Worm (Caenorhabditis elegans) whole organism, young adult: Measurements from ENCODE around the gene ceh-39.

ENCODE experiments used
- B0035.1 ChIP-seq: sonication (generic microtip); optimal IDR thresholded peaks from 2 replicates; lab custom pipeline; 2016; ENCODE audit warnings: missing genetic modification characterization, mild to moderate bottlenecking, missing compliant biosample characterization, missing genotype, missing genetic modification reagents
- C06A6.2 ChIP-seq: fragments of 200-800 bp; sonication (Bioruptor generic); conservative IDR thresholded peaks from 2 replicates; pipeline ENCODE4 v1.3.6; 2022; ENCODE audit warnings: missing genetic modification characterization, missing compliant biosample characterization
- F23B12.7 ChIP-seq: sonication (generic microtip); optimal IDR thresholded peaks from 2 replicates; lab custom pipeline; 2017; ENCODE audit warnings: missing genetic modification characterization, mild to moderate bottlenecking, missing compliant biosample characterization, antibody characterized with exemption, moderate library complexity; ENCODE audit not compliant: insufficient read depth
- F39B2.1 ChIP-seq: fragments of 200-800 bp; sonication (Bioruptor generic); IDR thresholded peaks from 2 replicates; pipeline ENCODE4 v1.3.6; 2022; ENCODE audit warnings: missing genetic modification reagents, missing genetic modification characterization, missing compliant biosample characterization
- F49E8.2 ChIP-seq: sonication (generic microtip); optimal IDR thresholded peaks from 3 replicates; lab custom pipeline; 2017; ENCODE audit warnings: missing genetic modification characterization, mild to moderate bottlenecking, missing compliant biosample characterization, antibody characterized with exemption, moderate library complexity; ENCODE audit not compliant: insufficient read depth
- F52B5.7 ChIP-seq: sonication (generic microtip); optimal IDR thresholded peaks from 2 replicates; lab custom pipeline; 2016; ENCODE audit warnings: mild to moderate bottlenecking, missing genetic modification characterization, missing compliant biosample characterization
- K11D2.4 ChIP-seq: fragments of 200-800 bp; sonication (Bioruptor generic); IDR thresholded peaks from 2 replicates; pipeline ENCODE4 v1.3.6; 2022; ENCODE audit warnings: missing genetic modification reagents, missing genetic modification characterization, missing compliant biosample characterization
- T26A5.8 ChIP-seq: sonication (generic microtip); optimal IDR thresholded peaks from 2 replicates; lab custom pipeline; 2016; ENCODE audit warnings: missing genetic modification characterization, missing compliant biosample characterization
- Y53G8AR.9 ChIP-seq: fragments of 200-800 bp; sonication (Bioruptor generic); conservative IDR thresholded peaks from 2 replicates; pipeline ENCODE4 v1.3.6; 2022; ENCODE audit warnings: missing genetic modification reagents, missing genetic modification characterization, missing compliant biosample characterization
- akir-1 ChIP-seq: fragments of 200-800 bp; sonication (Bioruptor generic); optimal IDR thresholded peaks from 2 replicates; lab custom pipeline; 2018; ENCODE audit warnings: mild to moderate bottlenecking, missing genetic modification characterization, moderate library complexity, missing compliant biosample characterization
- atf-7 ChIP-seq: sonication (generic microtip); optimal IDR thresholded peaks from 2 replicates; lab custom pipeline; 2017; ENCODE audit warnings: mild to moderate bottlenecking, missing genetic modification characterization, missing compliant biosample characterization
- attf-5 ChIP-seq: fragments of 200-800 bp; sonication (Bioruptor generic); optimal IDR thresholded peaks from 2 replicates; lab custom pipeline; 2018; ENCODE audit warnings: mild to moderate bottlenecking, missing genetic modification characterization, missing compliant biosample characterization
- attf-6 ChIP-seq: fragments of 200-800 bp; sonication (Bioruptor generic); IDR thresholded peaks from 2 replicates; pipeline ENCODE4 v1.3.6; 2022; ENCODE audit warnings: missing genetic modification reagents, missing genetic modification characterization, missing compliant biosample characterization
- bed-1 ChIP-seq: fragments of 200-800 bp; sonication (Bioruptor generic); IDR thresholded peaks from 2 replicates; pipeline ENCODE4 v1.3.6; 2022; ENCODE audit warnings: missing genetic modification reagents, missing genetic modification characterization, missing compliant biosample characterization
- bed-2 ChIP-seq: fragments of 200-800 bp; sonication (Bioruptor generic); IDR thresholded peaks from 2 replicates; pipeline ENCODE4 v1.3.6; 2022; ENCODE audit warnings: missing genetic modification reagents, missing genetic modification characterization, missing compliant biosample characterization
- ccch-3 ChIP-seq: fragments of 200-800 bp; sonication (Bioruptor generic); optimal IDR thresholded peaks from 2 replicates; lab custom pipeline; 2018; ENCODE audit warnings: mild to moderate bottlenecking, missing genetic modification characterization, missing compliant biosample characterization
- cebp-1 ChIP-seq, 2 experiments: fragments of 200-800 bp in 1 of 2; sonication (Bioruptor generic) in 1 of 2; sonication (generic microtip) in 1 of 2; IDR thresholded peaks in 1 of 2; optimal IDR thresholded peaks in 1 of 2; 2 replicates each; pipeline versions ENCODE4 v1.3.6 to Lab custom; 2017 to 2022; ENCODE audit warnings: missing compliant biosample characterization in 2 of 2, missing genetic modification characterization in 2 of 2, mild to moderate bottlenecking in 1 of 2, missing genetic modification reagents in 1 of 2, moderate library complexity in 1 of 2
- cebp-2 ChIP-seq: fragments of 200-800 bp; sonication (Bioruptor generic); IDR thresholded peaks from 2 replicates; pipeline ENCODE4 v1.3.6; 2022; ENCODE audit warnings: missing genetic modification characterization, missing compliant biosample characterization
- ceh-100 ChIP-seq: fragments of 200-800 bp; sonication (Bioruptor generic); IDR thresholded peaks from 2 replicates; pipeline ENCODE4 v1.3.6; 2022; ENCODE audit warnings: missing genetic modification reagents, missing genetic modification characterization, missing compliant biosample characterization
- ceh-91 ChIP-seq: fragments of 200-800 bp; sonication (Bioruptor generic); IDR thresholded peaks from 2 replicates; pipeline ENCODE4 v1.3.6; 2022; ENCODE audit warnings: missing genetic modification reagents, missing genetic modification characterization, missing compliant biosample characterization
- dpff-1 ChIP-seq: sonication (generic microtip); optimal IDR thresholded peaks from 2 replicates; lab custom pipeline; 2017; ENCODE audit warnings: mild to moderate bottlenecking, missing genetic modification characterization, missing compliant biosample characterization
- efl-1 ChIP-seq: fragments of 150-350 bp; optimal IDR thresholded peaks from 2 replicates; lab custom pipeline; 2014; ENCODE audit warnings: missing biosample characterization, missing genetic modification reagents, missing genetic modification characterization
- egl-44 ChIP-seq: fragments of 200-800 bp; sonication (Bioruptor generic); IDR thresholded peaks from 2 replicates; pipeline ENCODE4 v1.3.6; 2022; ENCODE audit warnings: missing genetic modification reagents, missing genetic modification characterization, missing compliant biosample characterization
- egrh-3 ChIP-seq: fragments of 200-800 bp; sonication (Bioruptor generic); IDR thresholded peaks from 2 replicates; pipeline ENCODE4 v1.3.6; 2022; ENCODE audit warnings: missing genetic modification reagents, missing genetic modification characterization, missing compliant biosample characterization
- ets-4 ChIP-seq: fragments of 200-800 bp; sonication (Bioruptor generic); optimal IDR thresholded peaks from 2 replicates; lab custom pipeline; 2018; ENCODE audit warnings: mild to moderate bottlenecking, missing genetic modification characterization, missing compliant biosample characterization
- fkh-3 ChIP-seq: sonication (generic microtip); optimal IDR thresholded peaks from 2 replicates; lab custom pipeline; 2016; ENCODE audit warnings: mild to moderate bottlenecking, missing genetic modification characterization, missing compliant biosample characterization
- hmg-1.2 ChIP-seq: fragments of 200-800 bp; sonication (Bioruptor generic); IDR thresholded peaks from 2 replicates; pipeline ENCODE4 v1.3.6; 2022; ENCODE audit warnings: missing genetic modification reagents, missing genetic modification characterization, missing compliant biosample characterization
- hsf-1 ChIP-seq: fragments of 200-800 bp; sonication (Bioruptor generic); IDR thresholded peaks from 2 replicates; pipeline ENCODE4 v1.3.6; 2022; ENCODE audit warnings: missing genetic modification reagents, missing genetic modification characterization, missing compliant biosample characterization
- let-607 ChIP-seq, 2 experiments: fragments of 200-800 bp in 1 of 2; sonication (Bioruptor generic) in 1 of 2; sonication (generic microtip) in 1 of 2; optimal IDR thresholded peaks; 2 replicates each; lab custom pipeline; 2016 to 2018; ENCODE audit warnings: mild to moderate bottlenecking in 2 of 2, missing compliant biosample characterization in 2 of 2, missing genetic modification characterization in 2 of 2, moderate library complexity in 2 of 2, missing genotype in 1 of 2
- lin-40 ChIP-seq: sonication (generic microtip); optimal IDR thresholded peaks from 2 replicates; lab custom pipeline; 2016; ENCODE audit warnings: missing genetic modification characterization, mild to moderate bottlenecking, missing compliant biosample characterization, missing genotype, missing genetic modification reagents
- madf-10 ChIP-seq: sonication (generic microtip); optimal IDR thresholded peaks from 2 replicates; lab custom pipeline; 2016; ENCODE audit warnings: mild to moderate bottlenecking, missing genetic modification characterization, missing compliant biosample characterization
- mcd-1 ChIP-seq: fragments of 200-800 bp; sonication (Bioruptor generic); IDR thresholded peaks from 2 replicates; pipeline ENCODE4 v1.3.6; 2022; ENCODE audit warnings: missing genetic modification reagents, missing genetic modification characterization, missing compliant biosample characterization
- nfya-2 ChIP-seq: fragments of 200-800 bp; sonication (Bioruptor generic); IDR thresholded peaks from 2 replicates; pipeline ENCODE4 v1.3.6; 2022; ENCODE audit warnings: missing genetic modification reagents, missing genetic modification characterization, missing compliant biosample characterization
- nfyb-1 ChIP-seq: fragments of 200-800 bp; sonication (Bioruptor generic); IDR thresholded peaks from 2 replicates; pipeline ENCODE4 v1.3.6; 2022; ENCODE audit warnings: missing genetic modification reagents, missing genetic modification characterization, missing compliant biosample characterization
- nhr-179 ChIP-seq: sonication (generic microtip); optimal IDR thresholded peaks from 2 replicates; lab custom pipeline; 2016; ENCODE audit warnings: mild to moderate bottlenecking, missing genetic modification characterization, missing compliant biosample characterization
- nhr-80 ChIP-seq: sonication (generic microtip); optimal IDR thresholded peaks from 2 replicates; lab custom pipeline; 2016; ENCODE audit warnings: missing genetic modification characterization, missing compliant biosample characterization
- rcor-1 ChIP-seq: fragments of 200-800 bp; sonication (Bioruptor generic); IDR thresholded peaks from 2 replicates; pipeline ENCODE4 v1.3.6; 2022; ENCODE audit warnings: missing genetic modification reagents, missing genetic modification characterization, missing compliant biosample characterization
- repo-1 ChIP-seq: sonication (generic microtip); optimal IDR thresholded peaks from 2 replicates; lab custom pipeline; 2017; ENCODE audit warnings: mild to moderate bottlenecking, missing genetic modification characterization, missing compliant biosample characterization
- sea-2 ChIP-seq: fragments of 200-800 bp; sonication (Bioruptor generic); IDR thresholded peaks from 2 replicates; pipeline ENCODE4 v1.3.6; 2022; ENCODE audit warnings: missing genetic modification characterization, missing compliant biosample characterization
- snpc-3.4 ChIP-seq: sonication (generic microtip); optimal IDR thresholded peaks from 2 replicates; lab custom pipeline; 2017; ENCODE audit warnings: missing genetic modification characterization, mild to moderate bottlenecking, missing compliant biosample characterization, antibody characterized with exemption, moderate library complexity, missing genotype, missing genetic modification reagents
- somi-1 ChIP-seq: fragments of 200-800 bp; sonication (Bioruptor generic); optimal IDR thresholded peaks from 2 replicates; lab custom pipeline; 2018; ENCODE audit warnings: mild to moderate bottlenecking, missing genetic modification characterization, missing compliant biosample characterization
- unc-130 ChIP-seq: sonication (generic microtip); optimal IDR thresholded peaks from 2 replicates; lab custom pipeline; 2016; ENCODE audit warnings: missing genetic modification reagents, missing genetic modification characterization, missing compliant biosample characterization
- unc-62 ChIP-seq: fragments of 150-350 bp; optimal IDR thresholded peaks from 2 replicates; lab custom pipeline; 2014; ENCODE audit warnings: missing biosample characterization, missing genetic modification reagents, missing genetic modification characterization
- ztf-26 ChIP-seq: sonication (generic microtip); optimal IDR thresholded peaks from 2 replicates; lab custom pipeline; 2017; ENCODE audit warnings: missing genetic modification characterization, missing compliant biosample characterization
- ztf-6 ChIP-seq: fragments of 200-800 bp; sonication (Bioruptor generic); IDR thresholded peaks from 2 replicates; pipeline ENCODE4 v1.3.6; 2022; ENCODE audit warnings: missing genetic modification reagents, missing genetic modification characterization, missing compliant biosample characterization

The ceh-39 gene

ce11 chrX:1858616-1859015 lies 2.6 kb upstream of the ceh-39 start (continued):
- TF ChIP-seq let-607 (tag; optimal IDR thresholded peaks at IDR 0.05; lab: Kevin White, UChicago) (peak in 1 of 2 experiments; percentile 50), unc-130 (no peak), atf-7 (tag; lab: Kevin White, UChicago) (peak; percentile 42), F49E8.2 (tag; lab: Kevin White, UChicago) (no peak), ceh-91 (GFP tag; lab: Robert Waterston, UW) (no peak), egl-44 (GFP tag; lab: Robert Waterston, UW) (no peak), nfyb-1 (GFP tag; lab: Robert Waterston, UW) (0 out of 2 replicates have a peak, but pooled peaks have one; percentile 50), attf-6 (GFP tag; lab: Robert Waterston, UW) (no peak), nfya-2 (GFP tag; lab: Robert Waterston, UW) (no peak), unc-62 (GFP tag; lab: Kevin White, UChicago) (no peak), ztf-26 (tag; lab: Kevin White, UChicago) (peak; percentile 48), rcor-1 (GFP tag; lab: Robert Waterston, UW) (peak; percentile 84), sea-2 (GFP tag; lab: Robert Waterston, UW) (no peak), Y53G8AR.9 (0 out of 2 replicates have a peak, but pooled peaks have one; percentile 42), mcd-1 (GFP tag; lab: Robert Waterston, UW) (peak; percentile 60), egrh-3 (GFP tag; lab: Robert Waterston, UW) (peak; percentile 69), somi-1 (GFP tag; lab: Kevin White, UChicago) (no peak), efl-1 (GFP tag; lab: Kevin White, UChicago) (no peak), hmg-1.2 (GFP tag; lab: Robert Waterston, UW) (peak; percentile 83), attf-5 (GFP tag; lab: Kevin White, UChicago) (peak; percentile 43), cebp-2 (GFP tag; lab: Robert Waterston, UW) (0 out of 2 replicates have a peak, but pooled peaks have one; percentile 55), K11D2.4 (GFP tag; lab: Robert Waterston, UW) (peak; percentile 74), dpff-1 (tag; lab: Kevin White, UChicago) (no peak), T26A5.8 (no peak), akir-1 (no peak), repo-1 (tag; lab: Kevin White, UChicago) (no peak), snpc-3.4 (peak; percentile 27), F52B5.7 (tag; lab: Kevin White, UChicago) (peak; percentile 32), ceh-100 (peak; percentile 23; the same call in 1 of the 2 replicates), lin-40 (tag; lab: Kevin White, UChicago) (no peak), nhr-80 (tag; lab: Kevin White, UChicago) (peak; percentile 35)

ce11 chrX:1857777-1858176 lies 1.8 kb upstream of the ceh-39 start:
- no peak for TF ChIP-seq C06A6.2 (GFP tag; lab: Robert Waterston, UW)
- TF ChIP-seq ets-4 (GFP tag; lab: Kevin White, UChicago), result no peak
- no peak for TF ChIP-seq egrh-3 (GFP tag; lab: Robert Waterston, UW)
- TF ChIP-seq B0035.1, result no peak
- TF ChIP-seq fkh-3 (tag; lab: Kevin White, UChicago), result no peak
- no peak for TF ChIP-seq ccch-3
- TF ChIP-seq nhr-179 (tag; lab: Kevin White, UChicago), result no peak
- no peak for TF ChIP-seq F39B2.1 (GFP tag; lab: Robert Waterston, UW)
- no peak for TF ChIP-seq cebp-1 (GFP tag; IDR thresholded peaks at IDR 0.05; lab: Robert Waterston, UW)
- no peak for TF ChIP-seq cebp-1 (tag; optimal IDR thresholded peaks at IDR 0.05; lab: Kevin White, UChicago)
- no peak for TF ChIP-seq hsf-1
- no peak for TF ChIP-seq F23B12.7
- no peak for TF ChIP-seq madf-10 (tag; lab: Kevin White, UChicago)
- no peak for TF ChIP-seq bed-2
- no peak for TF ChIP-seq ztf-6 (GFP tag; lab: Robert Waterston, UW)
- no peak for TF ChIP-seq hmg-1.2 (GFP tag; lab: Robert Waterston, UW)
- no peak for TF ChIP-seq bed-1 (GFP tag; lab: Robert Waterston, UW)
